Worm (Caenorhabditis elegans) whole organism, L4 larva: ENCODE data around the gene srbc-68.

Experiments used
- F26F4.8 ChIP-seq: fragments of 200-800 bp; sonication (Bioruptor generic); conservative IDR thresholded peaks from 2 replicates; pipeline ENCODE4 v1.3.6; 2022; ENCODE audit warnings: missing genetic modification characterization, missing compliant biosample characterization
- T20F7.1 ChIP-seq: fragments of 200-800 bp; sonication (Bioruptor generic); optimal IDR thresholded peaks from 2 replicates; lab custom pipeline; 2018; ENCODE audit warnings: mild to moderate bottlenecking, missing genetic modification characterization, missing compliant biosample characterization
- T26A8.4 ChIP-seq: fragments of 200-800 bp; sonication (Bioruptor generic); IDR thresholded peaks from 2 replicates; pipeline ENCODE4 v1.3.6; 2022; ENCODE audit warnings: missing genetic modification characterization, missing compliant biosample characterization
- Y48G9A.11 ChIP-seq: fragments of 200-800 bp; sonication (Bioruptor generic); IDR thresholded peaks from 2 replicates; pipeline ENCODE4 v1.3.6; 2022; ENCODE audit warnings: missing genetic modification reagents, missing genetic modification characterization, missing compliant biosample characterization
- Y5F2A.4 ChIP-seq: fragments of 200-800 bp; sonication (Bioruptor generic); optimal IDR thresholded peaks from 2 replicates; lab custom pipeline; 2018; ENCODE audit warnings: mild to moderate bottlenecking, missing genetic modification characterization, missing compliant biosample characterization
- aha-1 ChIP-seq: fragments of 150-350 bp; peaks from one replicate; lab custom pipeline; 2014; ENCODE audit warnings: missing biosample characterization, missing genetic modification characterization
- arid-1 ChIP-seq: fragments of 200-800 bp; sonication (Bioruptor generic); conservative IDR thresholded peaks from 2 replicates; pipeline ENCODE4 v1.3.6; 2022; ENCODE audit warnings: missing genetic modification reagents, missing genetic modification characterization, missing compliant biosample characterization
- ceh-44 ChIP-seq: fragments of 200-800 bp; sonication (Bioruptor generic); IDR thresholded peaks from 2 replicates; pipeline ENCODE4 v1.3.6; 2022; ENCODE audit warnings: missing genetic modification reagents, missing genetic modification characterization, missing compliant biosample characterization
- daf-12 ChIP-seq: fragments of 150-350 bp; optimal IDR thresholded peaks from 2 replicates; lab custom pipeline; 2014; ENCODE audit warnings: missing biosample characterization, missing genetic modification reagents, missing genetic modification characterization
- daf-16 ChIP-seq, 3 experiments: sonication (generic microtip); optimal IDR thresholded peaks; 2 replicates each; lab custom pipeline; 2016 to 2017; ENCODE audit warnings: missing genetic modification characterization in 3 of 3, missing genetic modification reagents in 3 of 3, mild to moderate bottlenecking in 2 of 3, missing compliant biosample characterization in 2 of 3, missing biosample characterization in 1 of 3, moderate library complexity in 1 of 3
- dmd-8 ChIP-seq: fragments of 200-800 bp; sonication (Bioruptor generic); IDR thresholded peaks from 2 replicates; pipeline ENCODE4 v1.3.6; 2022; ENCODE audit warnings: missing genetic modification characterization, missing compliant biosample characterization
- dmd-9 ChIP-seq: fragments of 200-800 bp; sonication (Bioruptor generic); IDR thresholded peaks from 2 replicates; pipeline ENCODE4 v1.3.6; 2022; ENCODE audit warnings: missing genetic modification reagents, missing genetic modification characterization, missing compliant biosample characterization
- dpl-1 ChIP-seq: fragments of 150-350 bp; optimal IDR thresholded peaks from 2 replicates; lab custom pipeline; 2014; ENCODE audit warnings: missing biosample characterization, missing genetic modification reagents, missing genetic modification characterization
- duxl-1 ChIP-seq: sonication (generic microtip); optimal IDR thresholded peaks from 2 replicates; lab custom pipeline; 2016; ENCODE audit warnings: mild to moderate bottlenecking, missing genetic modification characterization, moderate library complexity, missing compliant biosample characterization; ENCODE audit not compliant: poor library complexity
- dve-1 ChIP-seq: sonication (generic microtip); optimal IDR thresholded peaks from 2 replicates; lab custom pipeline; 2017; ENCODE audit warnings: antibody characterized with exemption, mild to moderate bottlenecking, missing genetic modification characterization, missing compliant biosample characterization; ENCODE audit not compliant: insufficient read depth
- egl-27 ChIP-seq: sonication (generic microtip); optimal IDR thresholded peaks from 3 replicates; lab custom pipeline; 2017; ENCODE audit warnings: missing biosample characterization, missing genetic modification reagents, missing genetic modification characterization
- fkh-10 ChIP-seq: fragments of 150-350 bp; optimal IDR thresholded peaks from 2 replicates; lab custom pipeline; 2014; ENCODE audit warnings: missing biosample characterization, missing genetic modification reagents, missing genetic modification characterization
- hif-1 ChIP-seq, 2 experiments: sonication (generic microtip); optimal IDR thresholded peaks; 2 replicates each; lab custom pipeline; 2016 to 2017; ENCODE audit warnings: missing compliant biosample characterization in 2 of 2, missing genetic modification characterization in 2 of 2, missing genetic modification reagents in 2 of 2, missing genotype in 2 of 2, mild to moderate bottlenecking in 1 of 2
- hlh-11 ChIP-seq: fragments of 200-800 bp; sonication (Bioruptor generic); optimal IDR thresholded peaks from 2 replicates; lab custom pipeline; 2018; ENCODE audit warnings: mild to moderate bottlenecking, missing genetic modification characterization, missing compliant biosample characterization
- hlh-30 ChIP-seq: sonication (generic microtip); optimal IDR thresholded peaks from 2 replicates; lab custom pipeline; 2017; ENCODE audit warnings: antibody characterized with exemption, mild to moderate bottlenecking, missing genetic modification characterization, missing compliant biosample characterization; ENCODE audit not compliant: insufficient read depth
- lin-1 ChIP-seq: fragments of 200-800 bp; sonication (Bioruptor generic); IDR thresholded peaks from 2 replicates; pipeline ENCODE4 v1.3.6; 2022; ENCODE audit warnings: missing genetic modification reagents, missing genetic modification characterization, missing compliant biosample characterization
- lin-15B ChIP-seq: fragments of 150-350 bp; sonication (generic microtip); optimal IDR thresholded peaks from 3 replicates; lab custom pipeline; 2014; ENCODE audit warnings: missing biosample characterization, missing genetic modification characterization
- lsy-2 ChIP-seq, 2 experiments: fragments of 150-350 bp in 1 of 2; sonication (generic microtip) in 1 of 2; optimal IDR thresholded peaks; 2 replicates each; lab custom pipeline; 2014 to 2017; ENCODE audit warnings: missing biosample characterization in 2 of 2, missing genetic modification characterization in 2 of 2
- madf-9 ChIP-seq: fragments of 200-800 bp; sonication (Bioruptor generic); conservative IDR thresholded peaks from 2 replicates; pipeline ENCODE4 v1.3.6; 2022; ENCODE audit warnings: missing genetic modification reagents, missing genetic modification characterization, missing compliant biosample characterization
- mdl-1 ChIP-seq, 2 experiments: fragments of 150-350 bp in 1 of 2; sonication (generic microtip) in 1 of 2; optimal IDR thresholded peaks; 2 replicates each; lab custom pipeline; 2014 to 2017; ENCODE audit warnings: missing biosample characterization in 2 of 2, missing genetic modification characterization in 2 of 2
- mes-2 ChIP-seq: sonication (generic microtip); optimal IDR thresholded peaks from 2 replicates; lab custom pipeline; 2016; ENCODE audit warnings: missing genotype, mild to moderate bottlenecking, missing genetic modification characterization, missing compliant biosample characterization; ENCODE audit not compliant: poor library complexity, severe bottlenecking
- nhr-102 ChIP-seq: sonication (generic microtip); optimal IDR thresholded peaks from 2 replicates; lab custom pipeline; 2016; ENCODE audit warnings: mild to moderate bottlenecking, missing genetic modification characterization, moderate library complexity, missing compliant biosample characterization
- nhr-25 ChIP-seq: sonication (generic microtip); optimal IDR thresholded peaks from 2 replicates; lab custom pipeline; 2017; ENCODE audit warnings: missing genetic modification characterization, mild to moderate bottlenecking, missing compliant biosample characterization, antibody characterized with exemption, moderate library complexity, borderline replicate concordance; ENCODE audit not compliant: insufficient read depth
- nhr-28 ChIP-seq: fragments of 150-350 bp; optimal IDR thresholded peaks from 2 replicates; lab custom pipeline; 2014; ENCODE audit warnings: missing biosample characterization, missing genetic modification characterization
- nhr-48 ChIP-seq: sonication (generic microtip); optimal IDR thresholded peaks from 2 replicates; lab custom pipeline; 2016; ENCODE audit warnings: mild to moderate bottlenecking, missing genetic modification characterization, missing compliant biosample characterization
- pha-4 ChIP-seq, 2 experiments: fragments of 150-350 bp in 1 of 2; fragments of 200-800 bp in 1 of 2; sonication (Bioruptor generic) in 1 of 2; IDR thresholded peaks in 1 of 2; optimal IDR thresholded peaks in 1 of 2; 2 replicates each; pipeline versions ENCODE4 v1.3.6 to Lab custom; 2014 to 2022; ENCODE audit warnings: missing genetic modification characterization in 2 of 2, missing genetic modification reagents in 2 of 2, missing biosample characterization in 1 of 2, missing compliant biosample characterization in 1 of 2
- php-3 ChIP-seq: fragments of 200-800 bp; sonication (Bioruptor generic); IDR thresholded peaks from 2 replicates; pipeline ENCODE4 v1.3.6; 2022; ENCODE audit warnings: missing genetic modification reagents, missing genetic modification characterization, missing compliant biosample characterization
- set-16 ChIP-seq: fragments of 200-800 bp; sonication (Bioruptor generic); IDR thresholded peaks from 2 replicates; pipeline ENCODE4 v1.3.6; 2022; ENCODE audit warnings: missing genetic modification reagents, missing genetic modification characterization, missing compliant biosample characterization
- snpc-1.2 ChIP-seq: fragments of 200-800 bp; sonication (Bioruptor generic); IDR thresholded peaks from 2 replicates; pipeline ENCODE4 v1.3.6; 2022; ENCODE audit warnings: missing genetic modification reagents, missing genetic modification characterization, missing compliant biosample characterization
- snpc-4 ChIP-seq: fragments of 150-350 bp; optimal IDR thresholded peaks from 2 replicates; lab custom pipeline; 2014; ENCODE audit warnings: missing biosample characterization, missing genetic modification characterization
- spr-3 ChIP-seq: fragments of 200-800 bp; sonication (Bioruptor generic); optimal IDR thresholded peaks from 2 replicates; lab custom pipeline; 2018; ENCODE audit warnings: mild to moderate bottlenecking, missing genetic modification characterization, missing compliant biosample characterization
- unc-62 ChIP-seq, 3 experiments: fragments of 150-350 bp in 1 of 3; sonication (generic microtip); optimal IDR thresholded peaks in 2 of 3; peaks in 1 of 3; 1 replicate in 1 of 3; 2 replicates in 2 of 3; lab custom pipeline; 2014 to 2017; ENCODE audit warnings: missing biosample characterization in 3 of 3, missing genetic modification characterization in 3 of 3, missing genetic modification reagents in 3 of 3, missing genotype in 1 of 3
- zfp-2 ChIP-seq: sonication (generic microtip); optimal IDR thresholded peaks from 2 replicates; lab custom pipeline; 2016; ENCODE audit warnings: mild to moderate bottlenecking, missing genetic modification characterization, missing compliant biosample characterization
- zip-2 ChIP-seq: fragments of 150-350 bp; optimal IDR thresholded peaks from 2 replicates; lab custom pipeline; 2014; ENCODE audit warnings: missing biosample characterization, missing genetic modification characterization

Gene srbc-68

DNA sequence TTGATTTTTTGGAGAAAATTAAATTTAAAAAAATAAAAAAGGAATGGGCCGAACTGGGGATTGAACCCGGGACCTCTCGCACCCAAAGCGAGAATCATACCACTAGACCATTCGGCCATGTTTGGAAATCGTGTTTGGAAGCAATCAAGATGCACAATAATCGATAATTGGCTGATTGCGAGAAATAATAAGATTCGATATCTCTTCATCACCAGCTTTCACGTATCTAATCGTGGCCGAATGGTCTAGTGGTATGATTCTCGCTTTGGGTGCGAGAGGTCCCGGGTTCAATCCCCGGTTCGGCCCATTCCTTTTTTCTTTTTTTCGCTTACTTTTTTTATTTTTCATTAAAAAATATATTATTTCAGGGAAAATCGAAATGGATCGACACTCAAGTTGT, 35.7 kb upstream of the srbc-68 start (continued):
- TF ChIP-seq mes-2 (tag; lab: Kevin White, UChicago) (peak; percentile 21), T20F7.1 (no peak), dmd-9 (no peak), php-3 (GFP tag; lab: Robert Waterston, UW) (no peak), arid-1 (peak; percentile 68; the same call in 1 of the 2 replicates), Y48G9A.11 (peak; percentile 70; the same call in 1 of the 2 replicates), snpc-1.2 (peak; percentile 72), pha-4 (GFP tag; IDR thresholded peaks at IDR 0.05; lab: Robert Waterston, UW) (peak; percentile 75; the same call in 1 of the 2 replicates), pha-4 (tag; optimal IDR thresholded peaks at IDR 0.05; lab: Kevin White, UChicago) (no peak), F26F4.8 (GFP tag; lab: Robert Waterston, UW) (peak; percentile 76), duxl-1 (peak; percentile 25), nhr-48 (tag; lab: Kevin White, UChicago) (peak; percentile 20), nhr-25 (tag; lab: Kevin White, UChicago) (no peak), hif-1 (tag; optimal IDR thresholded peaks at IDR 0.05; lab: Kevin White, UChicago) (no peak), hlh-30 (tag; lab: Kevin White, UChicago) (no peak), ceh-44 (peak; percentile 39; the same call in 1 of the 2 replicates), snpc-4 (tag; lab: Kevin White, UChicago) (no peak), nhr-102 (tag; lab: Kevin White, UChicago) (peak; percentile 1), dmd-8 (GFP tag; lab: Robert Waterston, UW) (0 out of 2 replicates have a peak, but pooled peaks have one; percentile 37), daf-16 (GFP tag; optimal IDR thresholded peaks at IDR 0.05; lab: Kevin White, UChicago) (no peak), daf-16 (tag; optimal IDR thresholded peaks at IDR 0.05; lab: Kevin White, UChicago) (no peak), madf-9 (GFP tag; lab: Robert Waterston, UW) (0 out of 2 replicates have a peak, but pooled peaks have one; percentile 4), lsy-2 (tag; optimal IDR thresholded peaks at IDR 0.05; lab: Kevin White, UChicago) (peak in 1 of 2 experiments; percentile 35), zfp-2 (no peak)
- TF ChIP-seq, all 104 proteins: peak for 26

DNA sequence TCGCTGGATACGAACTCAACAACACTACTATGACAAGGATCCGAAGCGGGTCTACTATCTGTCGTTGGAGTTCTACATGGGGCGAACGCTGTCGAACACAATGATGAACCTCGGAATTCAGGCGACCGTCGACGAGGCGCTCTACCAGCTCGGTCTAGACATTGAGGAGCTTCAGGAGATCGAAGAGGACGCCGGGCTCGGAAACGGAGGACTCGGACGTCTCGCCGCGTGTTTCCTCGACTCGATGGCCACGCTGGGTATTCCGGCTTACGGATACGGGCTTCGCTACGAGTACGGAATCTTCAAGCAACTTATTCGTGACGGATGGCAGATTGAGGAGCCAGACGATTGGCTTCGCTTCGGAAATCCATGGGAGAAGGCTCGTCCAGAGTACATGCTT, 35.2 kb upstream of the srbc-68 start:
- TF ChIP-seq set-16 (GFP tag; lab: Robert Waterston, UW): peak; percentile 80
- TF ChIP-seq unc-62 (GFP tag; optimal IDR thresholded peaks at IDR 0.05 in 1 of 2; lab: Kevin White, UChicago): peak in 1 of 2 experiments; percentile 75
- TF ChIP-seq unc-62 (tag; optimal IDR thresholded peaks at IDR 0.05; lab: Kevin White, UChicago): no peak
- TF ChIP-seq zfp-2: no peak

DNA sequence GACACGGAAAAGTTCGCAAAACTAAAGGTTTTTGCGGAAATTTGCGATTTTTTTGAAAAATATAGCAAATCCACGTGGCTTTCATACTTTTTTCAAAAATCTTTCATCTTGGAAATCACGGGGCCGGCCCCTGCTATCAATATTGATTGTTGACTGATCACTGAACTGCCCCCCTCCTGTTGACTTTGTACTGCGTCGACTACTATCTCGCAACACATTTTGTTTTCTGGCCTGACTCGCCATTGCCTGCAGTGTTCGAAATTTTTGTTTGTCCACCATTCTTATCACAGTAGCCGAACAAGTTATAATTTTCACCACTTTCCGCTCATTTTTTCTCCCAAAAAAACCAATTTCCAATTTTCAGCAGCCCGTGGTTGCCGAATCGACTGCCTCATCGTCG, 34.6 kb upstream of the srbc-68 start:
- peak; percentile 20 for TF ChIP-seq nhr-28 (tag; lab: Kevin White, UChicago)
- no peak for TF ChIP-seq nhr-25 (tag; lab: Kevin White, UChicago)
- TF ChIP-seq mdl-1 (tag; optimal IDR thresholded peaks at IDR 0.05; lab: Kevin White, UChicago): peak in 1 of 2 experiments; percentile 4
- TF ChIP-seq lin-1 (GFP tag; lab: Robert Waterston, UW): no peak
- no peak for TF ChIP-seq fkh-10
- no peak for TF ChIP-seq lin-15B (tag; lab: Kevin White, UChicago)
- TF ChIP-seq daf-16 (GFP tag; optimal IDR thresholded peaks at IDR 0.05; lab: Kevin White, UChicago): peak in 1 of 2 experiments; percentile 20
- peak; percentile 88 for TF ChIP-seq daf-16 (tag; optimal IDR thresholded peaks at IDR 0.05; lab: Kevin White, UChicago)
- TF ChIP-seq aha-1 (tag; lab: Kevin White, UChicago): peak; percentile 92
- TF ChIP-seq hlh-11: peak; percentile 9
- no peak for TF ChIP-seq T26A8.4 (GFP tag; lab: Robert Waterston, UW)
- no peak for TF ChIP-seq spr-3
- TF ChIP-seq egl-27: no peak
- no peak for TF ChIP-seq zip-2 (tag; lab: Kevin White, UChicago)
- no peak for TF ChIP-seq dpl-1 (GFP tag; lab: Kevin White, UChicago)
- TF ChIP-seq arid-1: no peak
- peak; percentile 35 for TF ChIP-seq dve-1 (tag; lab: Kevin White, UChicago)
- TF ChIP-seq dmd-9: no peak
- no peak for TF ChIP-seq Y48G9A.11
- TF ChIP-seq daf-12 (tag; lab: Kevin White, UChicago): no peak
- peak; percentile 36 for TF ChIP-seq hlh-30 (tag; lab: Kevin White, UChicago)
- TF ChIP-seq Y5F2A.4 (GFP tag; lab: Kevin White, UChicago): no peak
- TF ChIP-seq, all 104 proteins: peak for 7
